Comparison of ENCODE assay signal across 2 worm cellular contexts in the genomic region with DNA sequence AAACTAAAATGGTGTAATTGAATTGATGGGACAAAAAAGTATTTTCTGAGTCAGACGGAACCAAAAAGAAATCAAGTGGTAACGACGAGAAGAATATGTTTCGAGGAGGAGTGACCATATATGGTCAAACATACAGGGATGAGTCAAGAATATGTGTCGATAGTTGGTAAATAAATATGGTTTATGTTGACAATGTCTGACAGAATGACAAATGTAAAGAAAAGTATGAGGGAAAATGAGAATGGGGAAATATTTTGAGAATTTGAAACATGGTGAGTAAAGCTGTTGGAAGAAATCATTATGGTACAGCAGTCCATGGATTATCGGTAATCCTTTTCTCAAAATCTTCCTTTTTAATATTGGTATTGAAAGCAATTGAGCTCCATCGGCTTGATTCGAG.
TF ChIP-seq lines count a peak whose summit lies in the region.

TSS of gene nspg-1 (minus strand) at position 101 of the 400 bp plus-strand sequence.

TF ChIP-seq in whole organism, L3 larva, 47 proteins besides CTCF, POLR2A, EP300 and RAD21:
- TF ChIP-seq mdl-1 (tag; optimal IDR thresholded peaks at IDR 0.05; lab: Kevin White, UChicago), result no peak
- TF ChIP-seq daf-12 (tag; optimal IDR thresholded peaks at IDR 0.05; lab: Kevin White, UChicago), result no peak
- peak; percentile 49 for TF ChIP-seq pha-4 (tag; optimal IDR thresholded peaks at IDR 0.05; lab: Kevin White, UChicago)
- no peak for TF ChIP-seq lin-39 (tag; optimal IDR thresholded peaks at IDR 0.05; lab: Kevin White, UChicago)
- TF ChIP-seq ceh-82 (tag; optimal IDR thresholded peaks at IDR 0.05; lab: Kevin White, UChicago), result no peak

TF ChIP-seq in whole organism, L4 larva, 104 proteins besides CTCF, POLR2A, EP300 and RAD21:
- TF ChIP-seq F37D6.2 (tag; optimal IDR thresholded peaks at IDR 0.05; lab: Kevin White, UChicago) (no peak), nhr-6 (tag; optimal IDR thresholded peaks at IDR 0.05; lab: Kevin White, UChicago) (peak; percentile 27)

Comparison
In these comparisons a context has a peak if more than half of its experiments do, and no peak if none do; other contexts are left out.
1. Of the 28 proteins assayed by ChIP-seq in both whole organism, L4 larva and whole organism, L3 larva: peak only in whole organism, L4 larva: none; only in whole organism, L3 larva: pha-4; in both: none; in neither: 27.